Fruit fly (Drosophila melanogaster) whole organism, pupa: ENCODE results near the gene Ir93a.

ENCODE experiments used
- CG13204 ChIP-seq: fragments of 200-800 bp; sonication (Bioruptor generic); optimal IDR thresholded peaks from 2 replicates; lab custom pipeline; 2018; ENCODE audit warnings: missing biosample characterization, mild to moderate bottlenecking, missing genetic modification characterization, moderate library complexity
- CG15710 ChIP-seq: fragments of 200-800 bp; sonication (Bioruptor generic); optimal IDR thresholded peaks from 2 replicates; lab custom pipeline; 2018; ENCODE audit warnings: missing biosample characterization, mild to moderate bottlenecking, missing genetic modification characterization, moderate library complexity
- CG8301 ChIP-seq: fragments of 200-800 bp; sonication (Bioruptor generic); optimal IDR thresholded peaks from 2 replicates; lab custom pipeline; 2018; ENCODE audit warnings: missing biosample characterization, mild to moderate bottlenecking, missing genetic modification characterization
- CG9948 ChIP-seq: fragments of 200-800 bp; sonication (Bioruptor generic); optimal IDR thresholded peaks from 2 replicates; lab custom pipeline; 2018; ENCODE audit warnings: missing biosample characterization, mild to moderate bottlenecking, missing genetic modification characterization, moderate library complexity
- EcR ChIP-seq: fragments of 200-800 bp; sonication (Bioruptor generic); optimal IDR thresholded peaks from 3 replicates; lab custom pipeline; 2019; ENCODE audit warnings: missing biosample characterization, missing genetic modification characterization, mild to moderate bottlenecking, moderate library complexity, missing genetic modification reagents
- Ets98B ChIP-seq: fragments of 200-800 bp; sonication (Bioruptor generic); IDR thresholded peaks from 2 replicates; pipeline ENCODE4 v1.3.6; 2022; ENCODE audit warnings: missing biosample characterization, missing genetic modification characterization
- Pif1B ChIP-seq: fragments of 200-800 bp; sonication (Bioruptor generic); optimal IDR thresholded peaks from 3 replicates; lab custom pipeline; 2016; ENCODE audit warnings: missing biosample characterization, missing genetic modification characterization
- Snoo ChIP-seq: fragments of 200-800 bp; sonication (Bioruptor generic); optimal IDR thresholded peaks from 3 replicates; lab custom pipeline; 2017; ENCODE audit warnings: missing biosample characterization, mild to moderate bottlenecking, missing genetic modification characterization, inconsistent platforms
- fd96Ca ChIP-seq: fragments of 200-800 bp; sonication (Bioruptor generic); IDR thresholded peaks from 3 replicates; pipeline ENCODE4 v1.3.6; 2022; ENCODE audit warnings: missing biosample characterization, missing genetic modification characterization

- TF ChIP-seq Pif1B (GFP tag; lab: Kevin White, UChicago): no peak
- no peak for TF ChIP-seq Snoo
- TF ChIP-seq CG9948: no peak
- no peak for TF ChIP-seq fd96Ca (GFP tag; lab: Robert Waterston, UW)
- no peak for TF ChIP-seq CG8301
- TF ChIP-seq EcR (GFP tag; lab: Kevin White, UChicago): no peak
- TF ChIP-seq CG13204 (GFP tag; lab: Kevin White, UChicago): no peak
- TF ChIP-seq Ets98B (GFP tag; lab: Robert Waterston, UW): no peak
- no peak for TF ChIP-seq CG15710 (tag; lab: Kevin White, UChicago)
Measured at dm6 chr3R:20877436-20877835, 17.7 kb upstream of the Ir93a start, which contains the start of gene TotZ.
